Fruit fly (Drosophila melanogaster) whole organism, prepupa: Measurements from ENCODE around the gene CG14130.

Experiments used
- CG10669 ChIP-seq: fragments of 200-800 bp; sonication (Bioruptor generic); optimal IDR thresholded peaks from 3 replicates; lab custom pipeline; 2018; ENCODE audit warnings: missing biosample characterization, mild to moderate bottlenecking, missing genetic modification characterization, moderate library complexity
- CG11294 ChIP-seq: fragments of 200-800 bp; sonication (Bioruptor generic); IDR thresholded peaks from 2 replicates; pipeline ENCODE4 v1.3.6; 2022; ENCODE audit warnings: missing biosample characterization, missing genetic modification characterization
- CG6808 ChIP-seq: fragments of 200-800 bp; sonication (Bioruptor generic); optimal IDR thresholded peaks from 3 replicates; lab custom pipeline; 2017; ENCODE audit warnings: missing biosample characterization, missing genetic modification characterization, mild to moderate bottlenecking, moderate library complexity, missing genetic modification reagents
- CG6854 ChIP-seq: fragments of 200-800 bp; sonication (Bioruptor generic); optimal IDR thresholded peaks from 2 replicates; lab custom pipeline; 2017; ENCODE audit warnings: missing biosample characterization, mild to moderate bottlenecking, missing genetic modification characterization
- CG7368 ChIP-seq: fragments of 200-800 bp; sonication (Bioruptor generic); optimal IDR thresholded peaks from 3 replicates; lab custom pipeline; 2016; ENCODE audit warnings: missing biosample characterization, missing genetic modification characterization
- CG8319 ChIP-seq: fragments of 200-800 bp; sonication (Bioruptor generic); optimal IDR thresholded peaks from 3 replicates; lab custom pipeline; 2016; ENCODE audit warnings: missing biosample characterization, missing genetic modification characterization
- Hr39 ChIP-seq: fragments of 200-800 bp; sonication (Bioruptor generic); optimal IDR thresholded peaks from 2 replicates; lab custom pipeline; 2016; ENCODE audit warnings: missing biosample characterization, missing genetic modification characterization
- Lpt ChIP-seq: fragments of 200-800 bp; sonication (Bioruptor generic); optimal IDR thresholded peaks from 3 replicates; lab custom pipeline; 2016; ENCODE audit warnings: missing biosample characterization, missing genetic modification characterization
- OdsH ChIP-seq: fragments of 200-800 bp; sonication (Bioruptor generic); optimal IDR thresholded peaks from 3 replicates; lab custom pipeline; 2016; ENCODE audit warnings: missing biosample characterization, missing genetic modification characterization
- Sox15 ChIP-seq: fragments of 200-800 bp; sonication (Bioruptor generic); optimal IDR thresholded peaks from 3 replicates; lab custom pipeline; 2016; ENCODE audit warnings: missing biosample characterization, missing genetic modification characterization
- lz ChIP-seq: fragments of 200-800 bp; sonication (Bioruptor generic); optimal IDR thresholded peaks from 3 replicates; lab custom pipeline; 2016; ENCODE audit warnings: missing biosample characterization, missing genetic modification characterization
- topi ChIP-seq: fragments of 200-800 bp; sonication (Bioruptor generic); optimal IDR thresholded peaks from 3 replicates; lab custom pipeline; 2016; ENCODE audit warnings: missing biosample characterization, missing genetic modification characterization

DNA sequence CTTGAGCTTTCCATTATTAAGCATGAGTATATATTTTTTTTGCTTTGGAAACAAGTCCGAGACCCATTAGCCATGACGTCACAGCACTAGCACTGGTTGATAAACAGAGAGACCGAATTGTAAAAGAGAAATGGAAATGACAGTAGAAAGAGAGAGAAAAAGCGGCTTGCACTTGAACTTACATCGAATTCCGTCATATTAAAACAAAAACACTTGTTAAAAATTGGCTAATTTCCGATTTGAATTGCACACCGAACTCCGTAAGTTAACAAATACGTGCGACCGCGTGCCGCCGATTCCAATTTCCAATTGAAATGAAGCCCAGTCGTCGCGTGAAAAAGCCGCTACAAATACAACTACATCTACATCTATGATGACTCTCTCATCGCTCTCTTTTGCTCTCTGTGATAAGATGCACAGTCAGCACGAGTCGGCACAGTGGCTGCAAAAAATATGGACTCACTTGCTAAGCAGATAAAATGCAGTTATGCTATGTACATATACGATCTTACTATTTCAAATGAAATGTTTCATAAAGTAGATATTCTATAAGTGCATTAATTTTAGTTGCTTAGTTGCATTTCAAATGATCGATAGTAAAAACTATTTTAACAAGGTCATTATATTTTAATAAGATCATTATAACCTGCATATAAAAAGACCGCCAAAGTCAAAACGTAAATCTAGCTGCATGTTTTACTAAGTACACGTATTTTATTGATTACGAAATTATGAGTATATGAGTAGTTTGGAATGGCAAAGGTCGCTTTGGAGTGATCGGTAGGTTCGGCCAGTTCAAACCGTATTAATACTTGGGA is 4.6 kb downstream of the CG14130 start:
- TF ChIP-seq Sox15 (GFP tag; lab: Kevin White, UChicago) (no peak), CG7368 (no peak), OdsH (GFP tag; lab: Kevin White, UChicago) (no peak), CG6808 (GFP tag; lab: Kevin White, UChicago) (peak; percentile 57), lz (GFP tag; lab: Kevin White, UChicago) (peak; percentile 38), CG11294 (GFP tag; lab: Robert Waterston, UW) (peak; percentile 27; the same call in 1 of the 2 replicates), CG6854 (GFP tag; lab: Kevin White, UChicago) (peak; percentile 40), Hr39 (GFP tag; lab: Kevin White, UChicago) (peak; percentile 38), CG8319 (no peak), CG10669 (GFP tag; lab: Kevin White, UChicago) (no peak), topi (peak; percentile 3), Lpt (GFP tag; lab: Kevin White, UChicago) (peak; percentile 25)
